Fruit fly (Drosophila melanogaster) whole organism, embryonic: ENCODE data around the gene CG43880.

ENCODE experiments used
- Atf6 ChIP-seq: fragments of 200-800 bp; sonication (Bioruptor generic); IDR thresholded peaks from 2 replicates; pipeline ENCODE4 v1.3.6; 2022; ENCODE audit warnings: missing biosample characterization, missing genetic modification characterization
- Bdp1 ChIP-seq: fragments of 200-800 bp; sonication (Bioruptor generic); optimal IDR thresholded peaks from 3 replicates; lab custom pipeline; 2016; ENCODE audit warnings: missing biosample characterization, missing genetic modification characterization
- CG12104 ChIP-seq: fragments of 200-800 bp; sonication (Bioruptor generic); optimal IDR thresholded peaks from 3 replicates; lab custom pipeline; 2016; ENCODE audit warnings: missing biosample characterization, missing genetic modification characterization
- CG12391 ChIP-seq: fragments of 200-800 bp; sonication (Bioruptor generic); optimal IDR thresholded peaks from 3 replicates; lab custom pipeline; 2018; ENCODE audit warnings: missing biosample characterization, mild to moderate bottlenecking, missing genetic modification characterization, moderate library complexity
- CG13775 ChIP-seq: fragments of 200-800 bp; sonication (Bioruptor generic); optimal IDR thresholded peaks from 3 replicates; lab custom pipeline; 2017; ENCODE audit warnings: missing biosample characterization, mild to moderate bottlenecking, missing genetic modification characterization
- CG17359 ChIP-seq: fragments of 200-800 bp; sonication (Bioruptor generic); optimal IDR thresholded peaks from 3 replicates; lab custom pipeline; 2018; ENCODE audit warnings: missing biosample characterization, mild to moderate bottlenecking, missing genetic modification characterization, moderate library complexity
- CG17385 ChIP-seq: fragments of 200-800 bp; sonication (Bioruptor generic); optimal IDR thresholded peaks from 3 replicates; lab custom pipeline; 2018; ENCODE audit warnings: missing biosample characterization, mild to moderate bottlenecking, missing genetic modification characterization
- CG17829 ChIP-seq: fragments of 200-800 bp; optimal IDR thresholded peaks from 2 replicates; lab custom pipeline; 2019; ENCODE audit warnings: missing biosample characterization, mild to moderate bottlenecking, missing genetic modification characterization, moderate library complexity
- CG17912 ChIP-seq: fragments of 200-800 bp; sonication (Bioruptor generic); optimal IDR thresholded peaks from 2 replicates; lab custom pipeline; 2018; ENCODE audit warnings: missing biosample characterization, mild to moderate bottlenecking, missing genetic modification characterization
- CG1832 ChIP-seq: fragments of 200-800 bp; sonication (Bioruptor generic); optimal IDR thresholded peaks from 2 replicates; lab custom pipeline; 2017; ENCODE audit warnings: missing biosample characterization, mild to moderate bottlenecking, missing genetic modification characterization, inconsistent platforms
- CG2199 ChIP-seq: fragments of 200-800 bp; sonication (Bioruptor generic); IDR thresholded peaks from 3 replicates; pipeline ENCODE4 v1.3.6; 2022; ENCODE audit warnings: missing biosample characterization, missing genetic modification characterization
- CG31365 ChIP-seq: fragments of 200-800 bp; sonication (Bioruptor generic); optimal IDR thresholded peaks from 2 replicates; lab custom pipeline; 2018; ENCODE audit warnings: missing biosample characterization, mild to moderate bottlenecking, missing genetic modification characterization
- CG31388 ChIP-seq: fragments of 200-800 bp; sonication (Bioruptor generic); optimal IDR thresholded peaks from 2 replicates; lab custom pipeline; 2016; ENCODE audit warnings: missing biosample characterization, missing genetic modification characterization
- CG34224 ChIP-seq: fragments of 200-800 bp; sonication (Bioruptor generic); IDR thresholded peaks from 3 replicates; pipeline ENCODE4 v1.3.6; 2022; ENCODE audit warnings: missing biosample characterization, missing genetic modification characterization; ENCODE audit not compliant: partially characterized antibody
- CG4730 ChIP-seq: fragments of 200-800 bp; sonication (Bioruptor generic); IDR thresholded peaks from 2 replicates; pipeline ENCODE4 v1.3.6; 2022; ENCODE audit warnings: missing biosample characterization, missing genetic modification characterization
- CG4820 ChIP-seq: fragments of 200-800 bp; sonication (Bioruptor generic); optimal IDR thresholded peaks from 3 replicates; lab custom pipeline; 2016; ENCODE audit warnings: missing biosample characterization, missing genetic modification characterization
- CG4854 ChIP-seq: fragments of 200-800 bp; sonication (Bioruptor generic); optimal IDR thresholded peaks from 2 replicates; lab custom pipeline; 2016; ENCODE audit warnings: missing biosample characterization, missing genetic modification characterization, inconsistent platforms
- CG5953 ChIP-seq: fragments of 200-800 bp; sonication (Bioruptor generic); IDR thresholded peaks from 2 replicates; pipeline ENCODE4 v1.3.6; 2022; ENCODE audit warnings: missing biosample characterization, missing genetic modification characterization
- CG7271 ChIP-seq: fragments of 200-800 bp; sonication (Bioruptor generic); optimal IDR thresholded peaks from 2 replicates; lab custom pipeline; 2018; ENCODE audit warnings: missing biosample characterization, mild to moderate bottlenecking, missing genetic modification characterization, moderate library complexity
- CG8924 ChIP-seq: fragments of 200-800 bp; optimal IDR thresholded peaks from 3 replicates; lab custom pipeline; 2019; ENCODE audit warnings: missing biosample characterization, mild to moderate bottlenecking, missing genetic modification characterization, moderate library complexity
- CG8944 ChIP-seq: fragments of 200-800 bp; sonication (Bioruptor generic); optimal IDR thresholded peaks from 3 replicates; lab custom pipeline; 2016; ENCODE audit warnings: missing biosample characterization, missing genetic modification characterization
- CG9609 ChIP-seq: fragments of 200-800 bp; sonication (Bioruptor generic); optimal IDR thresholded peaks from 3 replicates; lab custom pipeline; 2016; ENCODE audit warnings: missing biosample characterization, missing genetic modification characterization
- CG9932 ChIP-seq: fragments of 200-800 bp; sonication (Bioruptor generic); IDR thresholded peaks from 2 replicates; pipeline ENCODE4 v1.3.6; 2022; ENCODE audit warnings: missing biosample characterization, missing genetic modification characterization
- Dek ChIP-seq: fragments of 200-800 bp; sonication (Bioruptor generic); optimal IDR thresholded peaks from 3 replicates; lab custom pipeline; 2019; ENCODE audit warnings: missing biosample characterization, mild to moderate bottlenecking, missing genetic modification characterization, moderate library complexity
- Dip3 ChIP-seq: fragments of 200-800 bp; sonication (Bioruptor generic); optimal IDR thresholded peaks from 3 replicates; lab custom pipeline; 2016; ENCODE audit warnings: missing biosample characterization, missing genetic modification characterization
- Dref ChIP-seq: fragments of 200-800 bp; sonication (Bioruptor generic); IDR thresholded peaks from 2 replicates; pipeline ENCODE4 v1.3.6; 2022; ENCODE audit warnings: missing biosample characterization, missing genetic modification characterization
- Drgx ChIP-seq: fragments of 200-800 bp; sonication (Bioruptor generic); IDR thresholded peaks from 2 replicates; pipeline ENCODE4 v1.3.6; 2022; ENCODE audit warnings: missing biosample characterization, missing genetic modification characterization
- Ets97D ChIP-seq: fragments of 200-800 bp; sonication (Bioruptor generic); optimal IDR thresholded peaks from 3 replicates; lab custom pipeline; 2016; ENCODE audit warnings: missing biosample characterization, missing genetic modification characterization
- Fer3 ChIP-seq: fragments of 200-800 bp; sonication (Bioruptor generic); optimal IDR thresholded peaks from 2 replicates; lab custom pipeline; 2018; ENCODE audit warnings: missing biosample characterization, mild to moderate bottlenecking, missing genetic modification characterization, moderate library complexity
- Gsc ChIP-seq: fragments of 200-800 bp; sonication (Bioruptor generic); IDR thresholded peaks from 2 replicates; pipeline ENCODE4 v1.3.6; 2022; ENCODE audit warnings: missing biosample characterization, missing genetic modification characterization
- Lpt ChIP-seq: fragments of >200 bp; optimal IDR thresholded peaks from 2 replicates; lab custom pipeline; 2018; ENCODE audit warnings: missing biosample characterization, missing genetic modification characterization
- MESR4 ChIP-seq: fragments of 200-800 bp; sonication (Bioruptor generic); optimal IDR thresholded peaks from 2 replicates; lab custom pipeline; 2018; ENCODE audit warnings: missing biosample characterization, mild to moderate bottlenecking, missing genetic modification characterization, moderate library complexity
- Max ChIP-seq: fragments of 200-800 bp; sonication (Bioruptor generic); optimal IDR thresholded peaks from 2 replicates; lab custom pipeline; 2016; ENCODE audit warnings: missing biosample characterization, mild to moderate bottlenecking, missing genetic modification characterization
- ac ChIP-seq: fragments of 200-800 bp; sonication (Bioruptor generic); optimal IDR thresholded peaks from 3 replicates; lab custom pipeline; 2017; ENCODE audit warnings: missing biosample characterization, mild to moderate bottlenecking, missing genetic modification characterization
- bowl ChIP-seq: fragments of 200-800 bp; sonication (Bioruptor generic); IDR thresholded peaks from 2 replicates; pipeline ENCODE4 v1.3.6; 2022; ENCODE audit warnings: missing biosample characterization, missing genetic modification characterization
- cg ChIP-seq: fragments of 200-800 bp; sonication (Bioruptor generic); optimal IDR thresholded peaks from 3 replicates; lab custom pipeline; 2019; ENCODE audit warnings: missing biosample characterization, mild to moderate bottlenecking, missing genetic modification characterization, moderate library complexity
- ci ChIP-seq: fragments of 200-800 bp; sonication (Bioruptor generic); IDR thresholded peaks from 3 replicates; pipeline ENCODE4 v1.3.6; 2022; ENCODE audit warnings: missing biosample characterization, missing genetic modification characterization
- exex ChIP-seq: fragments of 200-800 bp; sonication (Bioruptor generic); optimal IDR thresholded peaks from 4 replicates; lab custom pipeline; 2018; ENCODE audit warnings: missing biosample characterization, mild to moderate bottlenecking, missing genetic modification characterization, moderate library complexity
- lmd ChIP-seq: fragments of 200-800 bp; sonication (Bioruptor generic); IDR thresholded peaks from 2 replicates; pipeline ENCODE4 v1.3.6; 2022; ENCODE audit warnings: missing biosample characterization, missing genetic modification characterization
- pfk ChIP-seq: fragments of 200-800 bp; sonication (Bioruptor generic); optimal IDR thresholded peaks from 2 replicates; lab custom pipeline; 2018; ENCODE audit warnings: missing biosample characterization, mild to moderate bottlenecking, missing genetic modification characterization, moderate library complexity
- pho ChIP-seq: fragments of 200-800 bp; sonication (Bioruptor generic); optimal IDR thresholded peaks from 2 replicates; lab custom pipeline; 2016; ENCODE audit warnings: missing biosample characterization, missing genetic modification characterization
- sc ChIP-seq, 3 experiments: fragments of >200 bp in 2 of 3; fragments of 200-800 bp in 1 of 3; sonication (Bioruptor generic) in 1 of 3; optimal IDR thresholded peaks; 2 replicates in 2 of 3; 3 replicates in 1 of 3; lab custom pipeline; 2017; ENCODE audit warnings: mild to moderate bottlenecking in 1 of 3, missing biosample characterization in 1 of 3, missing genetic modification characterization in 1 of 3, missing genetic modification reagents in 1 of 3
- schlank ChIP-seq: fragments of 200-800 bp; sonication (Bioruptor generic); optimal IDR thresholded peaks from 2 replicates; lab custom pipeline; 2018; ENCODE audit warnings: missing biosample characterization, mild to moderate bottlenecking, missing genetic modification characterization
- slbo ChIP-seq: fragments of 200-800 bp; sonication (Bioruptor generic); IDR thresholded peaks from 2 replicates; pipeline ENCODE4 v1.3.6; 2022; ENCODE audit warnings: missing biosample characterization, missing genetic modification characterization
- sob ChIP-seq: fragments of 200-800 bp; sonication (Bioruptor generic); IDR thresholded peaks from 2 replicates; pipeline ENCODE4 v1.3.6; 2022; ENCODE audit warnings: missing biosample characterization, missing genetic modification characterization
- sug ChIP-seq: fragments of 200-800 bp; optimal IDR thresholded peaks from 2 replicates; lab custom pipeline; 2019; ENCODE audit warnings: missing biosample characterization, mild to moderate bottlenecking, missing genetic modification characterization, moderate library complexity
- unpg ChIP-seq: fragments of 200-800 bp; sonication (Bioruptor generic); optimal IDR thresholded peaks from 3 replicates; lab custom pipeline; 2018; ENCODE audit warnings: missing biosample characterization, mild to moderate bottlenecking, missing genetic modification characterization, moderate library complexity
- yki ChIP-seq: fragments of >200 bp; optimal IDR thresholded peaks from 3 replicates; lab custom pipeline; 2018
- zen2 ChIP-seq: fragments of 200-800 bp; sonication (Bioruptor generic); IDR thresholded peaks from 3 replicates; pipeline ENCODE4 v1.3.6; 2022; ENCODE audit warnings: missing biosample characterization, missing genetic modification characterization; ENCODE audit not compliant: partially characterized antibody

CG43880 gene

dm6 chr3L:7988828-7989673 is 42.9 kb upstream of the CG43880 start (continued):
- TF ChIP-seq Fer3 (tag; lab: Kevin White, UChicago), result peak; percentile 32
- no peak for TF ChIP-seq pho
- TF ChIP-seq slbo (GFP tag; lab: Robert Waterston, UW), result 0 out of 2 replicates have a peak, but pooled peaks have one; percentile 43
- peak; percentile 68 for TF ChIP-seq CG17385 (GFP tag; lab: Kevin White, UChicago)
- no peak for TF ChIP-seq pfk
- peak; percentile 11 for TF ChIP-seq CG31388 (GFP tag; lab: Kevin White, UChicago)
- peak; percentile 53 for TF ChIP-seq ac (GFP tag; lab: Kevin White, UChicago)
- TF ChIP-seq lmd (GFP tag; lab: Robert Waterston, UW), result peak; percentile 71; the same call in 1 of the 2 replicates
- no peak for TF ChIP-seq CG34224 (GFP tag; lab: Robert Waterston, UW)
- no peak for TF ChIP-seq Dek (tag; lab: Kevin White, UChicago)
- TF ChIP-seq CG17359 (tag; lab: Kevin White, UChicago), result peak; percentile 74
- TF ChIP-seq zen2 (GFP tag; lab: Robert Waterston, UW), result no peak
- TF ChIP-seq MESR4 (GFP tag; lab: Kevin White, UChicago), result no peak
- peak; percentile 30; the same call in 1 of the 2 replicates for TF ChIP-seq Atf6
- TF ChIP-seq sob (GFP tag; lab: Robert Waterston, UW), result peak; percentile 52
- TF ChIP-seq cg, result peak; percentile 42
- peak; percentile 71 for TF ChIP-seq CG8924 (tag; lab: Kevin White, UChicago)
- TF ChIP-seq Dip3 (GFP tag; lab: Kevin White, UChicago), result no peak
- TF ChIP-seq sug (tag; lab: Kevin White, UChicago), result no peak
- TF ChIP-seq CG8944 (GFP tag; lab: Kevin White, UChicago), result no peak
- peak; percentile 65 for TF ChIP-seq CG13775 (GFP tag; lab: Kevin White, UChicago)
- no peak for TF ChIP-seq schlank (tag; lab: Kevin White, UChicago)
- no peak for TF ChIP-seq Dref
- no peak for TF ChIP-seq Lpt (GFP tag; lab: Kevin White, UChicago)
- TF ChIP-seq yki, result no peak
- TF ChIP-seq bowl, result no peak
- TF ChIP-seq CG5953 (GFP tag; lab: Robert Waterston, UW), result no peak
- peak; percentile 68 for TF ChIP-seq unpg (GFP tag; lab: Kevin White, UChicago)
- no peak for TF ChIP-seq CG31365 (tag; lab: Kevin White, UChicago)
- peak; percentile 63 for TF ChIP-seq CG7271 (tag; lab: Kevin White, UChicago)
- no peak for TF ChIP-seq Ets97D (GFP tag; lab: Kevin White, UChicago)
- TF ChIP-seq CG9932, result no peak
- TF ChIP-seq exex, result peak; percentile 41
- TF ChIP-seq ci (GFP tag; lab: Robert Waterston, UW), result peak; percentile 43; the same call in 2 of the 3 replicates
- TF ChIP-seq CG17912 (GFP tag; lab: Kevin White, UChicago), result no peak
- peak; percentile 66; the same call in 1 of the 3 replicates for TF ChIP-seq CG2199 (GFP tag; lab: Robert Waterston, UW)
- TF ChIP-seq CG12104 (GFP tag; lab: Kevin White, UChicago), result peak; percentile 63
- 0 out of 2 replicates have a peak, but pooled peaks have one; percentile 24 for TF ChIP-seq Drgx (GFP tag; lab: Robert Waterston, UW)
- peak; percentile 85 for TF ChIP-seq CG12391
- TF ChIP-seq CG9609 (GFP tag; lab: Kevin White, UChicago), result no peak
- no peak for TF ChIP-seq CG4730
- TF ChIP-seq Gsc (GFP tag; lab: Robert Waterston, UW), result no peak
- TF ChIP-seq CG17829 (tag; lab: Kevin White, UChicago), result peak; percentile 84
- peak; percentile 7 for TF ChIP-seq CG4854 (GFP tag; lab: Kevin White, UChicago)
- peak; percentile 84 for TF ChIP-seq CG4820
- peak; percentile 65 for TF ChIP-seq Max (GFP tag; lab: Kevin White, UChicago)
- TF ChIP-seq CG1832, result no peak
- no peak for TF ChIP-seq Bdp1 (GFP tag; lab: Kevin White, UChicago)
- TF ChIP-seq sc (optimal IDR thresholded peaks at IDR 0.05; lab: Kevin White, UChicago), result no peak
- TF ChIP-seq sc (GFP tag; optimal IDR thresholded peaks at IDR 0.05; lab: Kevin White, UChicago), result peak; percentile 75
